Fruit fly (Drosophila melanogaster) whole organism, embryonic: ENCODE results near the gene Ythdc1.

ENCODE experiments used
- ATbp ChIP-seq: fragments of 200-800 bp; sonication (Bioruptor generic); optimal IDR thresholded peaks from 2 replicates; lab custom pipeline; 2017; ENCODE audit warnings: missing biosample characterization, mild to moderate bottlenecking, missing genetic modification characterization, missing genetic modification reagents
- Atf6 ChIP-seq: fragments of 200-800 bp; sonication (Bioruptor generic); IDR thresholded peaks from 2 replicates; pipeline ENCODE4 v1.3.6; 2022; ENCODE audit warnings: missing biosample characterization, missing genetic modification characterization
- CG1024 ChIP-seq: fragments of 200-800 bp; sonication (Bioruptor generic); IDR thresholded peaks from 2 replicates; pipeline ENCODE4 v1.3.6; 2022; ENCODE audit warnings: missing biosample characterization, missing genetic modification characterization
- CG10462 ChIP-seq: fragments of 200-800 bp; sonication (Bioruptor generic); optimal IDR thresholded peaks from 2 replicates; lab custom pipeline; 2016; ENCODE audit warnings: missing biosample characterization, missing genetic modification characterization
- CG10565 ChIP-seq: fragments of 200-800 bp; sonication (Bioruptor generic); optimal IDR thresholded peaks from 3 replicates; lab custom pipeline; 2016; ENCODE audit warnings: missing biosample characterization, mild to moderate bottlenecking, missing genetic modification characterization
- CG1233 ChIP-seq: fragments of 200-800 bp; sonication (Bioruptor generic); optimal IDR thresholded peaks from 4 replicates; lab custom pipeline; 2018; ENCODE audit warnings: missing biosample characterization, mild to moderate bottlenecking, missing genetic modification characterization
- CG13287 ChIP-seq: fragments of 200-800 bp; sonication (Bioruptor generic); IDR thresholded peaks from 2 replicates; pipeline ENCODE4 v1.3.6; 2022; ENCODE audit warnings: missing biosample characterization, missing genetic modification characterization; ENCODE audit not compliant: partially characterized antibody
- CG14050 ChIP-seq: fragments of 200-800 bp; sonication (Bioruptor generic); IDR thresholded peaks from 3 replicates; pipeline ENCODE4 v1.3.6; 2022; ENCODE audit warnings: missing biosample characterization, missing genetic modification characterization
- CG14710 ChIP-seq: fragments of 200-800 bp; sonication (Bioruptor generic); optimal IDR thresholded peaks from 3 replicates; lab custom pipeline; 2019; ENCODE audit warnings: missing biosample characterization, mild to moderate bottlenecking, missing genetic modification characterization, moderate library complexity
- CG15269 ChIP-seq: fragments of 200-800 bp; sonication (Bioruptor generic); optimal IDR thresholded peaks from 2 replicates; lab custom pipeline; 2018; ENCODE audit warnings: missing biosample characterization, mild to moderate bottlenecking, missing genetic modification characterization, moderate library complexity
- CG17359 ChIP-seq: fragments of 200-800 bp; sonication (Bioruptor generic); optimal IDR thresholded peaks from 3 replicates; lab custom pipeline; 2018; ENCODE audit warnings: missing biosample characterization, mild to moderate bottlenecking, missing genetic modification characterization, moderate library complexity
- CG3726 ChIP-seq: fragments of 200-800 bp; sonication (Bioruptor generic); IDR thresholded peaks from 3 replicates; pipeline ENCODE4, ENCODE4 v1.3.6; 2022; ENCODE audit warnings: missing biosample characterization, missing genetic modification characterization
- CG6175 ChIP-seq: fragments of 200-800 bp; sonication (Bioruptor generic); IDR thresholded peaks from 3 replicates; pipeline ENCODE4 v1.3.6; 2022; ENCODE audit warnings: missing biosample characterization, missing genetic modification characterization
- CG6254 ChIP-seq: fragments of 200-800 bp; sonication (Bioruptor generic); optimal IDR thresholded peaks from 3 replicates; lab custom pipeline; 2017; ENCODE audit warnings: mild to moderate bottlenecking, missing biosample characterization, missing genetic modification reagents, missing genetic modification characterization
- CG7786 ChIP-seq: fragments of 200-800 bp; sonication (Bioruptor generic); optimal IDR thresholded peaks from 2 replicates; lab custom pipeline; 2016; ENCODE audit warnings: missing biosample characterization, missing genetic modification characterization
- CG7928 ChIP-seq: fragments of 200-800 bp; sonication (Bioruptor generic); optimal IDR thresholded peaks from 2 replicates; lab custom pipeline; 2017; ENCODE audit warnings: missing biosample characterization, mild to moderate bottlenecking, missing genetic modification characterization
- CG8388 ChIP-seq: fragments of 200-800 bp; sonication (Bioruptor generic); optimal IDR thresholded peaks from 2 replicates; lab custom pipeline; 2019; ENCODE audit warnings: missing biosample characterization, mild to moderate bottlenecking, missing genetic modification characterization, moderate library complexity
- CG9437 ChIP-seq: fragments of 200-800 bp; sonication (Bioruptor generic); optimal IDR thresholded peaks from 2 replicates; lab custom pipeline; 2018; ENCODE audit warnings: missing biosample characterization, mild to moderate bottlenecking, missing genetic modification characterization
- CG9727 ChIP-seq: fragments of 200-800 bp; sonication (Bioruptor generic); optimal IDR thresholded peaks from 3 replicates; lab custom pipeline; 2017; ENCODE audit warnings: missing biosample characterization, mild to moderate bottlenecking, missing genetic modification characterization
- CHES-1-like ChIP-seq: fragments of 200-800 bp; sonication (Bioruptor generic); optimal IDR thresholded peaks from 2 replicates; lab custom pipeline; 2016; ENCODE audit warnings: missing biosample characterization, missing genetic modification characterization
- Deaf1 ChIP-seq: fragments of 200-800 bp; optimal IDR thresholded peaks from 3 replicates; lab custom pipeline; 2019; ENCODE audit warnings: missing biosample characterization, mild to moderate bottlenecking, missing genetic modification characterization, moderate library complexity
- Dek ChIP-seq: fragments of 200-800 bp; sonication (Bioruptor generic); optimal IDR thresholded peaks from 3 replicates; lab custom pipeline; 2019; ENCODE audit warnings: missing biosample characterization, mild to moderate bottlenecking, missing genetic modification characterization, moderate library complexity
- Doc2 ChIP-seq: fragments of 200-800 bp; sonication (Bioruptor generic); IDR thresholded peaks from 2 replicates; pipeline ENCODE4 v1.3.6; 2022; ENCODE audit warnings: missing biosample characterization, missing genetic modification characterization
- Eip74EF ChIP-seq, 2 experiments: fragments of 200-800 bp in 1 of 2; fragments of >200 bp in 1 of 2; sonication (Bioruptor generic) in 1 of 2; optimal IDR thresholded peaks; 2 replicates each; lab custom pipeline; 2017 to 2019; ENCODE audit warnings: missing biosample characterization in 2 of 2, missing genetic modification characterization in 2 of 2, mild to moderate bottlenecking in 1 of 2, moderate library complexity in 1 of 2
- GATAe ChIP-seq: fragments of 200-800 bp; sonication (Bioruptor generic); conservative IDR thresholded peaks from 2 replicates; pipeline ENCODE4 v1.3.6; 2022; ENCODE audit warnings: missing biosample characterization, missing genetic modification characterization
- Hand ChIP-seq: fragments of 200-800 bp; sonication (Bioruptor generic); optimal IDR thresholded peaks from 2 replicates; lab custom pipeline; 2017; ENCODE audit warnings: mild to moderate bottlenecking, missing biosample characterization, missing genetic modification reagents, missing genetic modification characterization
- HmgZ ChIP-seq: fragments of 200-800 bp; sonication (Bioruptor generic); optimal IDR thresholded peaks from 2 replicates; lab custom pipeline; 2018; ENCODE audit warnings: missing biosample characterization, mild to moderate bottlenecking, missing genetic modification characterization
- Hr51 ChIP-seq, 2 experiments: fragments of 200-800 bp; sonication (Bioruptor generic); optimal IDR thresholded peaks; 2 replicates in 1 of 2; 3 replicates in 1 of 2; lab custom pipeline; 2016 to 2018; ENCODE audit warnings: missing biosample characterization in 2 of 2, missing genetic modification characterization in 2 of 2, mild to moderate bottlenecking in 1 of 2, moderate library complexity in 1 of 2
- Jarid2 ChIP-seq: fragments of 200-800 bp; sonication (Bioruptor generic); optimal IDR thresholded peaks from 3 replicates; lab custom pipeline; 2017; ENCODE audit warnings: mild to moderate bottlenecking, missing biosample characterization, missing genetic modification reagents, missing genetic modification characterization
- Opbp ChIP-seq: fragments of 200-800 bp; sonication (Bioruptor generic); IDR thresholded peaks from 3 replicates; pipeline ENCODE4 v1.3.6; 2022; ENCODE audit warnings: missing biosample characterization, missing genetic modification characterization; ENCODE audit not compliant: partially characterized antibody
- Poxn ChIP-seq: fragments of 200-800 bp; sonication (Bioruptor generic); IDR thresholded peaks from 2 replicates; pipeline ENCODE4 v1.3.6; 2022; ENCODE audit warnings: missing biosample characterization, missing genetic modification characterization
- cas ChIP-seq: fragments of 200-800 bp; sonication (Bioruptor generic); IDR thresholded peaks from 2 replicates; pipeline ENCODE4 v1.3.6; 2022; ENCODE audit warnings: missing biosample characterization, missing genetic modification characterization
- crol ChIP-seq: fragments of 200-800 bp; sonication (Bioruptor generic); IDR thresholded peaks from 2 replicates; pipeline ENCODE4 v1.3.6; 2022; ENCODE audit warnings: missing biosample characterization, missing genetic modification characterization
- dysf ChIP-seq: fragments of 200-800 bp; sonication (Bioruptor generic); IDR thresholded peaks from 3 replicates; pipeline ENCODE4 v1.3.6; 2022; ENCODE audit warnings: missing biosample characterization, missing genetic modification characterization
- eyg ChIP-seq: fragments of 200-800 bp; sonication (Bioruptor generic); optimal IDR thresholded peaks from 3 replicates; lab custom pipeline; 2016; ENCODE audit warnings: missing biosample characterization, missing genetic modification characterization
- gce ChIP-seq: fragments of 200-800 bp; sonication (Bioruptor generic); IDR thresholded peaks from 3 replicates; pipeline ENCODE4 v1.3.6; 2022; ENCODE audit warnings: missing biosample characterization, missing genetic modification characterization
- grn ChIP-seq: fragments of 200-800 bp; sonication (Bioruptor generic); optimal IDR thresholded peaks from 3 replicates; lab custom pipeline; 2017; ENCODE audit warnings: missing biosample characterization, missing genetic modification characterization
- gsb ChIP-seq: fragments of 200-800 bp; sonication (Bioruptor generic); IDR thresholded peaks from 2 replicates; pipeline ENCODE4 v1.3.6; 2022; ENCODE audit warnings: missing biosample characterization, missing genetic modification characterization
- h ChIP-seq: fragments of >200 bp; optimal IDR thresholded peaks from 2 replicates; lab custom pipeline; 2017
- inv ChIP-seq: fragments of 200-800 bp; sonication (Bioruptor generic); IDR thresholded peaks from 2 replicates; pipeline ENCODE4 v1.3.6; 2022; ENCODE audit warnings: missing biosample characterization, missing genetic modification characterization; ENCODE audit not compliant: partially characterized antibody
- lilli ChIP-seq: fragments of 200-800 bp; sonication (Bioruptor generic); optimal IDR thresholded peaks from 3 replicates; lab custom pipeline; 2016; ENCODE audit warnings: missing biosample characterization, missing genetic modification characterization
- lola ChIP-seq, 3 experiments: fragments of >200 bp in 2 of 3; fragments of 200-800 bp in 1 of 3; sonication (Bioruptor generic) in 1 of 3; optimal IDR thresholded peaks; 2 replicates each; lab custom pipeline; 2017 to 2019; ENCODE audit warnings: missing biosample characterization in 3 of 3, missing genetic modification characterization in 3 of 3, mild to moderate bottlenecking in 1 of 3, moderate library complexity in 1 of 3
- peb ChIP-seq: fragments of 200-800 bp; sonication (Bioruptor generic); IDR thresholded peaks from 2 replicates; pipeline ENCODE4 v1.3.6; 2022; ENCODE audit warnings: missing biosample characterization, missing genetic modification characterization
- pita ChIP-seq: fragments of 200-800 bp; sonication (Bioruptor generic); optimal IDR thresholded peaks from 2 replicates; lab custom pipeline; 2017; ENCODE audit warnings: missing biosample characterization, mild to moderate bottlenecking, missing genetic modification characterization
- ro ChIP-seq: fragments of 200-800 bp; sonication (Bioruptor generic); IDR thresholded peaks from 2 replicates; pipeline ENCODE4 v1.3.6; 2022; ENCODE audit warnings: missing biosample characterization, missing genetic modification characterization
- sens-2 ChIP-seq: fragments of 200-800 bp; sonication (Bioruptor generic); IDR thresholded peaks from 2 replicates; pipeline ENCODE4 v1.3.6; 2022; ENCODE audit warnings: missing biosample characterization, missing genetic modification characterization
- stwl ChIP-seq: fragments of 200-800 bp; sonication (Bioruptor generic); optimal IDR thresholded peaks from 3 replicates; lab custom pipeline; 2018; ENCODE audit warnings: missing biosample characterization, mild to moderate bottlenecking, missing genetic modification characterization, moderate library complexity
- tin ChIP-seq: fragments of 200-800 bp; sonication (Bioruptor generic); optimal IDR thresholded peaks from 3 replicates; lab custom pipeline; 2016; ENCODE audit warnings: missing biosample characterization, missing genetic modification characterization
- usp ChIP-seq: fragments of >200 bp; optimal IDR thresholded peaks from 2 replicates; lab custom pipeline; 2017; ENCODE audit warnings: missing biosample characterization, missing genetic modification characterization
- zf30C ChIP-seq: fragments of 200-800 bp; sonication (Bioruptor generic); optimal IDR thresholded peaks from 3 replicates; lab custom pipeline; 2018; ENCODE audit warnings: missing biosample characterization, mild to moderate bottlenecking, missing genetic modification characterization

The Ythdc1 gene

dm6 chr3L:3339695-3340226, 34.2 kb downstream of the Ythdc1 start (continued):
- TF ChIP-seq CG15269 (tag; lab: Kevin White, UChicago) (peak; percentile 45), CG13287 (GFP tag; lab: Robert Waterston, UW) (no peak), CG1024 (GFP tag; lab: Robert Waterston, UW) (no peak), CG10565 (GFP tag; lab: Kevin White, UChicago) (no peak), Dek (tag; lab: Kevin White, UChicago) (no peak), HmgZ (tag; lab: Kevin White, UChicago) (no peak), pita (GFP tag; lab: Kevin White, UChicago) (no peak), CG3726 (GFP tag; lab: Robert Waterston, UW) (no peak), Hr51 (GFP tag; optimal IDR thresholded peaks at IDR 0.05; lab: Kevin White, UChicago) (peak in 1 of 2 experiments; percentile 35), CG14710 (tag; lab: Kevin White, UChicago) (no peak), CG7928 (no peak), CG7786 (GFP tag; lab: Kevin White, UChicago) (no peak), Poxn (GFP tag; lab: Robert Waterston, UW) (no peak), Atf6 (peak; percentile 37; the same call in 1 of the 2 replicates), ATbp (no peak), lola (GFP tag; optimal IDR thresholded peaks at IDR 0.05; lab: Kevin White, UChicago) (no peak), CG6175 (GFP tag; lab: Robert Waterston, UW) (no peak), cas (GFP tag; lab: Robert Waterston, UW) (no peak), grn (GFP tag; lab: Kevin White, UChicago) (no peak), CG9727 (GFP tag; lab: Kevin White, UChicago) (no peak), Jarid2 (GFP tag; lab: Kevin White, UChicago) (no peak), GATAe (GFP tag; lab: Robert Waterston, UW) (no peak), h (lab: Kevin White, UChicago) (no peak), Eip74EF (GFP tag; optimal IDR thresholded peaks at IDR 0.05; lab: Kevin White, UChicago) (no peak), sens-2 (GFP tag; lab: Robert Waterston, UW) (no peak), zf30C (GFP tag; lab: Kevin White, UChicago) (no peak), CHES-1-like (no peak), Deaf1 (tag; lab: Kevin White, UChicago) (no peak), CG14050 (no peak), CG6254 (GFP tag; lab: Kevin White, UChicago) (no peak), CG9437 (GFP tag; lab: Kevin White, UChicago) (no peak), dysf (GFP tag; lab: Robert Waterston, UW) (0 out of 3 replicates have a peak, but pooled peaks have one; percentile 34), Doc2 (GFP tag; lab: Robert Waterston, UW) (no peak), ro (GFP tag; lab: Robert Waterston, UW) (no peak), gsb (GFP tag; lab: Robert Waterston, UW) (peak; percentile 32; the same call in 1 of the 2 replicates), CG1233 (GFP tag; lab: Kevin White, UChicago) (no peak), usp (GFP tag; lab: Kevin White, UChicago) (no peak)

dm6 chr3L:3338882-3339590, 34.9 kb downstream of the Ythdc1 start:
- TF ChIP-seq eyg (no peak), CG8388 (GFP tag; lab: Kevin White, UChicago) (peak; percentile 28), Opbp (GFP tag; lab: Robert Waterston, UW) (no peak), CG10462 (no peak), inv (GFP tag; lab: Robert Waterston, UW) (no peak), stwl (tag; lab: Kevin White, UChicago) (no peak), Hand (GFP tag; lab: Kevin White, UChicago) (no peak), gce (no peak), peb (GFP tag; lab: Robert Waterston, UW) (no peak), tin (GFP tag; lab: Kevin White, UChicago) (no peak), crol (no peak), CG17359 (no peak), lilli (no peak)
